Worm (Caenorhabditis elegans) whole organism, L1 larva: ENCODE data around the gene sdhd-1.

Source experiments
- efl-1 ChIP-seq, 4 experiments: fragments of 150-350 bp; optimal IDR thresholded peaks in 3 of 4; peaks in 1 of 4; 1 replicate in 1 of 4; 2 replicates in 3 of 4; lab custom pipeline; 2014; ENCODE audit warnings: missing biosample characterization in 2 of 4, missing genetic modification characterization in 2 of 4, missing genetic modification reagents in 2 of 4
- nhr-47 ChIP-seq: sonication (generic microtip); optimal IDR thresholded peaks from 2 replicates; lab custom pipeline; 2016; ENCODE audit warnings: mild to moderate bottlenecking, missing genetic modification characterization, moderate library complexity, missing compliant biosample characterization
- sup-37 ChIP-seq: fragments of 200-800 bp; sonication (Bioruptor generic); optimal IDR thresholded peaks from 2 replicates; lab custom pipeline; 2018; ENCODE audit warnings: mild to moderate bottlenecking, missing genetic modification characterization, missing compliant biosample characterization
- unc-98 ChIP-seq: fragments of 200-800 bp; sonication (Bioruptor generic); IDR thresholded peaks from 2 replicates; pipeline ENCODE4 v1.3.6; 2022; ENCODE audit warnings: missing genetic modification characterization, missing compliant biosample characterization
- zip-4 ChIP-seq: fragments of 200-800 bp; sonication (Bioruptor generic); optimal IDR thresholded peaks from 2 replicates; lab custom pipeline; 2018; ENCODE audit warnings: mild to moderate bottlenecking, missing genetic modification characterization, moderate library complexity, missing compliant biosample characterization
- ztf-11 ChIP-seq, 2 experiments: sonication (generic microtip); optimal IDR thresholded peaks; 2 replicates each; lab custom pipeline; 2016 to 2017; ENCODE audit warnings: missing genetic modification characterization in 2 of 2, missing biosample characterization in 1 of 2, missing compliant biosample characterization in 1 of 2

- TF ChIP-seq unc-98 (GFP tag; lab: Robert Waterston, UW) (no peak), efl-1 (optimal IDR thresholded peaks at IDR 0.05; lab: Kevin White, UChicago) (no peak), efl-1 (GFP tag; optimal IDR thresholded peaks at IDR 0.05 in 1 of 2; lab: Kevin White, UChicago) (no peak), zip-4 (GFP tag; lab: Kevin White, UChicago) (no peak), nhr-47 (no peak), ztf-11 (tag; optimal IDR thresholded peaks at IDR 0.05; lab: Kevin White, UChicago) (no peak), sup-37 (GFP tag; lab: Kevin White, UChicago) (no peak)
Observed at ce11 chrII:11025566-11025965, 24.1 kb downstream of the sdhd-1 start, which contains the start of gene F33A8.7.
